Fruit fly (Drosophila melanogaster): ENCODE data around the gene toe.
A peak's percentile ranks its signal among the peaks of the same experiment; 100 is the strongest.

toe gene

dm6 chr3L:12420437-12420836 is 12.0 kb downstream of the toe start:
- TF ChIP-seq ey (GFP tag; optimal IDR thresholded peaks at IDR 0.05) (peak; percentile 18), Myc (optimal IDR thresholded peaks at IDR 0.05) (no peak), Mio (GFP tag; optimal IDR thresholded peaks at IDR 0.05) (no peak), Vsx2 (GFP tag; optimal IDR thresholded peaks at IDR 0.05; ENCODE audit: partially characterized antibody) (no peak), usp (GFP tag; optimal IDR thresholded peaks at IDR 0.05) (no peak), sage (GFP tag; optimal IDR thresholded peaks at IDR 0.05) (no peak), dmrt93B (GFP tag; optimal IDR thresholded peaks at IDR 0.05) (peak; percentile 32), Hnf4 (GFP tag; optimal IDR thresholded peaks at IDR 0.05) (no peak), Hr78 (GFP tag; optimal IDR thresholded peaks at IDR 0.05) (no peak), rgr (GFP tag; optimal IDR thresholded peaks at IDR 0.05) (peak; percentile 1), GATAd (GFP tag; optimal IDR thresholded peaks at IDR 0.05) (no peak), foxo (GFP tag; optimal IDR thresholded peaks at IDR 0.05) (peak in 1 of 2 experiments; percentile 60), CG9705 (GFP tag; optimal IDR thresholded peaks at IDR 0.05) (peak; percentile 29), Sp1 (GFP tag; optimal IDR thresholded peaks at IDR 0.05) (peak; percentile 29), N (GFP tag; optimal IDR thresholded peaks at IDR 0.05) (no peak), fru (GFP tag; optimal IDR thresholded peaks at IDR 0.05) (peak; percentile 61), woc (GFP tag; optimal IDR thresholded peaks at IDR 0.05) (peak; percentile 49), Dfd (GFP tag; optimal IDR thresholded peaks at IDR 0.05) (no peak), HLH106 (tag; optimal IDR thresholded peaks at IDR 0.05) (peak; percentile 39), Hr83 (GFP tag; optimal IDR thresholded peaks at IDR 0.05; ENCODE audit: poor library complexity, severe bottlenecking) (no peak), br (GFP tag; optimal IDR thresholded peaks at IDR 0.05) (peak; percentile 37), h (GFP tag; optimal IDR thresholded peaks at IDR 0.05) (peak; percentile 32), Dif (GFP tag; optimal IDR thresholded peaks at IDR 0.05; ENCODE audit: partially characterized antibody) (no peak)

dm6 chr3L:12417341-12417740 is 15.1 kb downstream of the toe start, which contains the start of gene ArfGAP1:
Gene ArfGAP1, minus strand, starts transcription at chr3L:12417580.
- no peak for TF ChIP-seq sage (GFP tag; optimal IDR thresholded peaks at IDR 0.05)
- TF ChIP-seq OdsH (GFP tag; optimal IDR thresholded peaks at IDR 0.05) = no peak
- TF ChIP-seq tai (GFP tag; optimal IDR thresholded peaks at IDR 0.05) = no peak
- TF ChIP-seq N (GFP tag; optimal IDR thresholded peaks at IDR 0.05) = no peak
- no peak for TF ChIP-seq CrebA (GFP tag; optimal IDR thresholded peaks at IDR 0.05; ENCODE audit: borderline replicate concordance)
- no peak for TF ChIP-seq dl (GFP tag; optimal IDR thresholded peaks at IDR 0.05; ENCODE audit: insufficient read depth in 1 of 2, partially characterized antibody in 2 of 2)
- no peak for TF ChIP-seq rgr (GFP tag; optimal IDR thresholded peaks at IDR 0.05)
- no peak for TF ChIP-seq Sp1 (GFP tag; optimal IDR thresholded peaks at IDR 0.05)
- no peak for TF ChIP-seq Hnf4 (GFP tag; optimal IDR thresholded peaks at IDR 0.05)
- no peak for TF ChIP-seq psq (GFP tag; optimal IDR thresholded peaks at IDR 0.05)
- peak in 1 of 2 experiments; percentile 34 for TF ChIP-seq foxo (GFP tag; optimal IDR thresholded peaks at IDR 0.05)
- no peak for TF ChIP-seq CG32264 (GFP tag; optimal IDR thresholded peaks at IDR 0.05)
- TF ChIP-seq Dif (GFP tag; optimal IDR thresholded peaks at IDR 0.05; ENCODE audit: partially characterized antibody) = no peak
- no peak for TF ChIP-seq Abd-B (GFP tag; optimal IDR thresholded peaks at IDR 0.05)
- TF ChIP-seq dmrt93B (GFP tag; optimal IDR thresholded peaks at IDR 0.05) = no peak
- TF ChIP-seq HLH106 (tag; optimal IDR thresholded peaks at IDR 0.05) = no peak
- no peak for TF ChIP-seq pan (optimal IDR thresholded peaks at IDR 0.05)
- TF ChIP-seq dsf (GFP tag; optimal IDR thresholded peaks at IDR 0.05; ENCODE audit: borderline replicate concordance) = no peak
- TF ChIP-seq Hr78 (GFP tag; optimal IDR thresholded peaks at IDR 0.05) = no peak
- peak; percentile 32 for TF ChIP-seq h (GFP tag; optimal IDR thresholded peaks at IDR 0.05)
- no peak for TF ChIP-seq Mio (GFP tag; optimal IDR thresholded peaks at IDR 0.05)
- no peak for TF ChIP-seq ey (GFP tag; optimal IDR thresholded peaks at IDR 0.05)
- no peak for TF ChIP-seq sv (GFP tag; optimal IDR thresholded peaks at IDR 0.05)
- no peak for TF ChIP-seq br (GFP tag; optimal IDR thresholded peaks at IDR 0.05)
- TF ChIP-seq fru (GFP tag; optimal IDR thresholded peaks at IDR 0.05) = no peak
- TF ChIP-seq Dfd (GFP tag; optimal IDR thresholded peaks at IDR 0.05) = no peak
- no peak for TF ChIP-seq Myc (optimal IDR thresholded peaks at IDR 0.05)
- TF ChIP-seq Hr83 (GFP tag; optimal IDR thresholded peaks at IDR 0.05; ENCODE audit: poor library complexity, severe bottlenecking) = peak; percentile 77
- TF ChIP-seq brk (GFP tag; optimal IDR thresholded peaks at IDR 0.05) = no peak
- TF ChIP-seq CG9705 (GFP tag; optimal IDR thresholded peaks at IDR 0.05) = no peak
- TF ChIP-seq jim (GFP tag; optimal IDR thresholded peaks at IDR 0.05) = no peak
- peak; percentile 22 for TF ChIP-seq Jra (GFP tag; optimal IDR thresholded peaks at IDR 0.05)
- TF ChIP-seq usp (GFP tag; optimal IDR thresholded peaks at IDR 0.05) = no peak
- no peak for TF ChIP-seq Vsx2 (GFP tag; optimal IDR thresholded peaks at IDR 0.05; ENCODE audit: partially characterized antibody)

Data from whole organism, wandering third instar larva.